Fruit fly (Drosophila melanogaster) whole organism, embryonic: ENCODE data around the gene CG32812.

Experiments used
- CG12104 ChIP-seq: fragments of 200-800 bp; sonication (Bioruptor generic); optimal IDR thresholded peaks from 3 replicates; lab custom pipeline; 2016; ENCODE audit warnings: missing biosample characterization, missing genetic modification characterization
- CG13424 ChIP-seq: fragments of 200-800 bp; sonication (Bioruptor generic); optimal IDR thresholded peaks from 2 replicates; lab custom pipeline; 2019; ENCODE audit warnings: missing biosample characterization, mild to moderate bottlenecking, missing genetic modification characterization, moderate library complexity
- CG3726 ChIP-seq: fragments of 200-800 bp; sonication (Bioruptor generic); IDR thresholded peaks from 3 replicates; pipeline ENCODE4, ENCODE4 v1.3.6; 2022; ENCODE audit warnings: missing biosample characterization, missing genetic modification characterization
- CG6683 ChIP-seq: fragments of 200-800 bp; sonication (Bioruptor generic); optimal IDR thresholded peaks from 2 replicates; lab custom pipeline; 2017; ENCODE audit warnings: missing biosample characterization, mild to moderate bottlenecking, missing genetic modification characterization, missing genetic modification reagents
- MBD-R2 ChIP-seq: fragments of 200-800 bp; sonication (Bioruptor generic); IDR thresholded peaks from 2 replicates; pipeline ENCODE4 v1.3.6; 2022; ENCODE audit warnings: missing biosample characterization, missing genetic modification characterization
- Xbp1 ChIP-seq: fragments of 200-800 bp; sonication (Bioruptor generic); optimal IDR thresholded peaks from 3 replicates; lab custom pipeline; 2016; ENCODE audit warnings: missing biosample characterization, mild to moderate bottlenecking, missing genetic modification characterization
- cato ChIP-seq: fragments of 200-800 bp; sonication (Bioruptor generic); optimal IDR thresholded peaks from 2 replicates; lab custom pipeline; 2016; ENCODE audit warnings: missing biosample characterization, missing genetic modification characterization, borderline replicate concordance
- fd102C ChIP-seq: fragments of 200-800 bp; sonication (Bioruptor generic); optimal IDR thresholded peaks from 2 replicates; lab custom pipeline; 2018; ENCODE audit warnings: missing biosample characterization, mild to moderate bottlenecking, missing genetic modification characterization, moderate library complexity
- slbo ChIP-seq: fragments of 200-800 bp; sonication (Bioruptor generic); IDR thresholded peaks from 2 replicates; pipeline ENCODE4 v1.3.6; 2022; ENCODE audit warnings: missing biosample characterization, missing genetic modification characterization
- vnd ChIP-seq: fragments of 200-800 bp; sonication (Bioruptor generic); IDR thresholded peaks from 3 replicates; pipeline ENCODE4 v1.3.6; 2022; ENCODE audit warnings: missing biosample characterization, missing genetic modification characterization; ENCODE audit not compliant: partially characterized antibody

- no peak for TF ChIP-seq Xbp1 (GFP tag; lab: Kevin White, UChicago)
- TF ChIP-seq CG12104 (GFP tag; lab: Kevin White, UChicago): no peak
- peak; percentile 11 for TF ChIP-seq CG13424 (tag; lab: Kevin White, UChicago)
- no peak for TF ChIP-seq CG3726
- no peak for TF ChIP-seq cato (GFP tag; lab: Kevin White, UChicago)
- TF ChIP-seq fd102C (GFP tag; lab: Kevin White, UChicago): no peak
- no peak for TF ChIP-seq vnd (GFP tag; lab: Robert Waterston, UW)
- TF ChIP-seq CG6683 (GFP tag; lab: Kevin White, UChicago): no peak
- no peak for TF ChIP-seq slbo (GFP tag; lab: Robert Waterston, UW)
- TF ChIP-seq MBD-R2 (GFP tag; lab: Robert Waterston, UW): no peak
These were observed 8.1 kb upstream of the CG32812 start for dm6 chrX:1278825-1279643.
